Fruit fly (Drosophila melanogaster) whole organism, adult: ENCODE measurements around the gene Dnaaf5.
A peak's percentile ranks its signal among the peaks of the same experiment; 100 is the strongest.

ENCODE experiments used
- CG1620 ChIP-seq: fragments of 200-800 bp; sonication (Bioruptor generic); optimal IDR thresholded peaks from 2 replicates; lab custom pipeline; 2016; ENCODE audit warnings: missing biosample characterization, missing genetic modification characterization
- CG33017 ChIP-seq: fragments of 200-800 bp; sonication (Bioruptor generic); optimal IDR thresholded peaks from 2 replicates; lab custom pipeline; 2018; ENCODE audit warnings: missing biosample characterization, mild to moderate bottlenecking, missing genetic modification characterization, moderate library complexity
- CG7101 ChIP-seq: fragments of 200-800 bp; sonication (Bioruptor generic); optimal IDR thresholded peaks from 2 replicates; lab custom pipeline; 2018; ENCODE audit warnings: missing biosample characterization, mild to moderate bottlenecking, missing genetic modification characterization, moderate library complexity
- Clk ChIP-seq: fragments of 200-800 bp; sonication (Bioruptor generic); optimal IDR thresholded peaks from 2 replicates; lab custom pipeline; 2017; ENCODE audit warnings: missing biosample characterization, missing genetic modification characterization
- Hr96 ChIP-seq: fragments of 200-800 bp; sonication (Bioruptor generic); optimal IDR thresholded peaks from 2 replicates; lab custom pipeline; 2016; ENCODE audit warnings: missing biosample characterization, missing genetic modification characterization
- bab1 ChIP-seq: fragments of 200-800 bp; sonication (Bioruptor generic); optimal IDR thresholded peaks from 3 replicates; lab custom pipeline; 2019; ENCODE audit warnings: missing biosample characterization, mild to moderate bottlenecking, missing genetic modification characterization, moderate library complexity
- cnc ChIP-seq, 2 experiments: fragments of >200 bp; optimal IDR thresholded peaks; 2 replicates each; lab custom pipeline; 2017
- kay ChIP-seq: fragments of 200-800 bp; sonication (Bioruptor generic); peaks from one replicate; lab custom pipeline; 2016; ENCODE audit warnings: missing biosample characterization, missing genetic modification characterization, borderline replicate concordance
- ovo ChIP-seq: fragments of 200-800 bp; sonication (Bioruptor generic); optimal IDR thresholded peaks from 2 replicates; lab custom pipeline; 2016; ENCODE audit warnings: missing biosample characterization, missing genetic modification characterization

- no peak for TF ChIP-seq CG1620 (GFP tag; lab: Kevin White, UChicago)
- peak; percentile 27 for TF ChIP-seq bab1 (GFP tag; lab: Kevin White, UChicago)
- no peak for TF ChIP-seq ovo (GFP tag; lab: Kevin White, UChicago)
- TF ChIP-seq CG33017 (tag; lab: Kevin White, UChicago) = no peak
- TF ChIP-seq cnc (optimal IDR thresholded peaks at IDR 0.05; lab: Kevin White, UChicago) = no peak
- TF ChIP-seq kay (GFP tag; lab: Kevin White, UChicago) = no peak
- peak; percentile 7 for TF ChIP-seq CG7101 (tag; lab: Kevin White, UChicago)
- no peak for TF ChIP-seq Clk (GFP tag; lab: Kevin White, UChicago)
- no peak for TF ChIP-seq Hr96 (GFP tag; lab: Kevin White, UChicago)
These were observed 4.2 kb downstream of the Dnaaf5 start for dm6 chr3R:14357405-14357804.
